Worm (Caenorhabditis elegans): ENCODE results near the gene R107.9.
"Not testable (repeated sequence)": the region's sequence is repeated elsewhere in the genome, so short reads cannot be mapped to it uniquely, and the experiment has no call there.

DNA sequence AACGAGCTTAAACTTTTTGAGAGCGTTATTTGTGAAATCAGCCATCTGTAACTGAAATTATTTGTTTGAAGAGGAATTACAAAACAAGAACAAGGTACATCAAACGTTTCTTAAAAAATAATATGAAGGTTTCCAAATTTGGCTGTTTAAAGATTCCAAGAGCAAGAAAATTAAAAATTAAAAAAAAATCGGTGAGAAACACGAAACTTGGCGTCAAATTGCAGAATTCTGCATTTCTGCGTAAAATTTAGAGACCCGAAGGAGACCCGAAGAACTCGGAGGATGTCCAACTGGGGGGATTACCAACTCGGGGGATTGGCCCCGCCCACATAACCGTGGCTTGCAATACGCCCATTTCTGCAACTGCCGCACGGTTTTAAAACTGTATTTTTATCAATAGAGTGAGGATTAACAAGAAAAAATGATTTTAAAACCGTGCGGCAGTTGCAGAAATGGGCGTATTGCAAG, 31.8 kb upstream of the R107.9 start, which contains the start of gene rab-6.1:
- TF ChIP-seq ama-1 (optimal IDR thresholded peaks at IDR 0.05); ceh-36 (tag; optimal IDR thresholded peaks at IDR 0.05); hnd-1 (tag; optimal IDR thresholded peaks at IDR 0.05); flt-1 (GFP tag; IDR thresholded peaks at IDR 0.05); pes-1 (GFP tag; IDR thresholded peaks at IDR 0.05); scrt-1 (GFP tag; IDR thresholded peaks at IDR 0.05); F13C5.2 (tag; optimal IDR thresholded peaks at IDR 0.05): not testable (repeated sequence)

Data from whole organism, early embryonic.